Fruit fly (Drosophila melanogaster): Measurements from ENCODE around the gene nAChRbeta2.
A peak's percentile ranks its signal among the peaks of the same experiment; 100 is the strongest.

dm6 chr3R:24557020-24557465, 42.1 kb upstream of the nAChRbeta2 start:
- no peak for TF ChIP-seq usp (GFP tag; optimal IDR thresholded peaks at IDR 0.05)
- peak; percentile 28 for TF ChIP-seq CG8478 (optimal IDR thresholded peaks at IDR 0.05)

Measured in whole organism.